Fruit fly (Drosophila melanogaster): ENCODE measurements around the gene CG42556.

The CG42556 gene

dm6 chr2L:16868897-16869324, 20.8 kb upstream of the CG42556 start (continued):
- TF ChIP-seq CG10543 (GFP tag; optimal IDR thresholded peaks at IDR 0.05), result peak; percentile 49
- TF ChIP-seq mam (GFP tag; optimal IDR thresholded peaks at IDR 0.05), result no peak
- TF ChIP-seq Fer3 (tag; optimal IDR thresholded peaks at IDR 0.05), result peak; percentile 19
- TF ChIP-seq CG30020 (tag; optimal IDR thresholded peaks at IDR 0.05), result no peak
- no peak for TF ChIP-seq CG30431 (GFP tag; optimal IDR thresholded peaks at IDR 0.05)
- TF ChIP-seq CG2678 (tag; optimal IDR thresholded peaks at IDR 0.05), result no peak
- no peak for TF ChIP-seq ken (GFP tag; IDR thresholded peaks at IDR 0.05)
- no peak for TF ChIP-seq CG8478 (optimal IDR thresholded peaks at IDR 0.05)
- no peak for TF ChIP-seq CG34224 (GFP tag; IDR thresholded peaks at IDR 0.05; ENCODE audit: partially characterized antibody)
- no peak for TF ChIP-seq CG32532 (GFP tag; IDR thresholded peaks at IDR 0.05)
- peak; percentile 44 for TF ChIP-seq CG13296 (GFP tag; optimal IDR thresholded peaks at IDR 0.05)
- TF ChIP-seq eve (GFP tag; optimal IDR thresholded peaks at IDR 0.05), result peak in 1 of 2 experiments; percentile 32
- peak; percentile 27 for TF ChIP-seq Dek (tag; optimal IDR thresholded peaks at IDR 0.05)
- no peak for TF ChIP-seq MESR4 (GFP tag; optimal IDR thresholded peaks at IDR 0.05)
- TF ChIP-seq CG11504 (tag; optimal IDR thresholded peaks at IDR 0.05), result peak; percentile 74
- no peak for TF ChIP-seq Ets97D (GFP tag; optimal IDR thresholded peaks at IDR 0.05)
- TF ChIP-seq Hmr (GFP tag; optimal IDR thresholded peaks at IDR 0.05), result peak; percentile 28
- TF ChIP-seq insv (GFP tag; optimal IDR thresholded peaks at IDR 0.05), result no peak
- TF ChIP-seq unpg (GFP tag; optimal IDR thresholded peaks at IDR 0.05), result peak; percentile 60
- peak; percentile 43 for TF ChIP-seq Xbp1 (GFP tag; optimal IDR thresholded peaks at IDR 0.05)
- TF ChIP-seq Hsf (GFP tag; optimal IDR thresholded peaks at IDR 0.05), result no peak
- peak; percentile 31 for TF ChIP-seq Asciz (GFP tag; optimal IDR thresholded peaks at IDR 0.05)
- TF ChIP-seq CG30403 (GFP tag; optimal IDR thresholded peaks at IDR 0.05), result peak; percentile 48
- no peak for TF ChIP-seq HmgD (GFP tag; optimal IDR thresholded peaks at IDR 0.05)
- no peak for TF ChIP-seq br (optimal IDR thresholded peaks at IDR 0.05)
- TF ChIP-seq CG7786 (GFP tag; optimal IDR thresholded peaks at IDR 0.05), result no peak
- TF ChIP-seq CG15696 (tag; optimal IDR thresholded peaks at IDR 0.05), result no peak
- TF ChIP-seq CG12769 (tag; optimal IDR thresholded peaks at IDR 0.05), result peak; percentile 89
- TF ChIP-seq dpn (GFP tag; optimal IDR thresholded peaks at IDR 0.05), result peak in 1 of 2 experiments; percentile 23
- TF ChIP-seq nerfin-1 (tag; optimal IDR thresholded peaks at IDR 0.05), result no peak
- TF ChIP-seq CG14860 (GFP tag; IDR thresholded peaks at IDR 0.05; ENCODE audit: partially characterized antibody), result no peak
- peak; percentile 71 for TF ChIP-seq ttk (GFP tag; IDR thresholded peaks at IDR 0.05)
- peak; percentile 1 for TF ChIP-seq run (tag; optimal IDR thresholded peaks at IDR 0.05)
- TF ChIP-seq CG7556 (GFP tag; optimal IDR thresholded peaks at IDR 0.05), result peak; percentile 74
- no peak for TF ChIP-seq dati (GFP tag; IDR thresholded peaks at IDR 0.05)
- peak; percentile 44 for TF ChIP-seq fd96Cb (tag; optimal IDR thresholded peaks at IDR 0.05)
- no peak for TF ChIP-seq dimm (GFP tag; IDR thresholded peaks at IDR 0.05)
- TF ChIP-seq Mrtf (GFP tag; IDR thresholded peaks at IDR 0.05), result no peak
- no peak for TF ChIP-seq ind (GFP tag; optimal IDR thresholded peaks at IDR 0.05)

dm6 chr2L:16874924-16875323, 14.8 kb upstream of the CG42556 start:
- TF ChIP-seq ro (GFP tag; IDR thresholded peaks at IDR 0.05) (no peak), phol (tag; optimal IDR thresholded peaks at IDR 0.05) (no peak), cg (GFP tag; optimal IDR thresholded peaks at IDR 0.05) (peak; percentile 47), Pdp1 (GFP tag; optimal IDR thresholded peaks at IDR 0.05) (peak in 1 of 2 experiments; percentile 41), Dp (GFP tag; optimal IDR thresholded peaks at IDR 0.05) (no peak), tll (GFP tag; optimal IDR thresholded peaks at IDR 0.05) (no peak), sc (optimal IDR thresholded peaks at IDR 0.05) (no peak), sc (GFP tag; optimal IDR thresholded peaks at IDR 0.05) (no peak), chinmo (GFP tag; IDR thresholded peaks at IDR 0.05; ENCODE audit: partially characterized antibody) (peak; percentile 74; the same call in 1 of the 4 replicates), Med (GFP tag) (no peak), CG2889 (GFP tag; IDR thresholded peaks at IDR 0.05) (no peak), CoRest (tag; optimal IDR thresholded peaks at IDR 0.05) (no peak)
